Worm (Caenorhabditis elegans) whole organism, mixed stage, embryonic: ENCODE results near the gene cal-1.

ENCODE experiments used
- M03D4.4 ChIP-seq: sonication (generic microtip); optimal IDR thresholded peaks from 2 replicates; lab custom pipeline; 2017; ENCODE audit warnings: mild to moderate bottlenecking, missing genetic modification characterization, missing compliant biosample characterization
- blmp-1 ChIP-seq: fragments of 150-350 bp; optimal IDR thresholded peaks from 2 replicates; lab custom pipeline; 2014; ENCODE audit warnings: missing biosample characterization, missing genetic modification characterization
- ceh-39 ChIP-seq: fragments of 150-350 bp; optimal IDR thresholded peaks from 2 replicates; lab custom pipeline; 2014; ENCODE audit warnings: missing biosample characterization, missing genetic modification characterization
- ceh-43 ChIP-seq: fragments of 200-800 bp; sonication (Bioruptor generic); optimal IDR thresholded peaks from 2 replicates; lab custom pipeline; 2018; ENCODE audit warnings: mild to moderate bottlenecking, missing genetic modification characterization, moderate library complexity, missing compliant biosample characterization
- ceh-83 ChIP-seq: fragments of 200-800 bp; sonication (Bioruptor generic); optimal IDR thresholded peaks from 2 replicates; lab custom pipeline; 2018; ENCODE audit warnings: mild to moderate bottlenecking, missing genetic modification characterization, missing compliant biosample characterization
- ces-1 ChIP-seq: fragments of 150-350 bp; optimal IDR thresholded peaks from 2 replicates; lab custom pipeline; 2014; ENCODE audit warnings: missing biosample characterization, missing genetic modification reagents, missing genetic modification characterization
- cnd-1 ChIP-seq: fragments of 200-800 bp; sonication (Bioruptor generic); optimal IDR thresholded peaks from 2 replicates; lab custom pipeline; 2018; ENCODE audit warnings: mild to moderate bottlenecking, missing genetic modification characterization, missing compliant biosample characterization
- drap-1 ChIP-seq: fragments of 200-800 bp; sonication (Bioruptor generic); optimal IDR thresholded peaks from 3 replicates; lab custom pipeline; 2018; ENCODE audit warnings: mild to moderate bottlenecking, missing genetic modification characterization, missing compliant biosample characterization
- elt-1 ChIP-seq: sonication (generic microtip); optimal IDR thresholded peaks from 2 replicates; lab custom pipeline; 2017; ENCODE audit warnings: missing genetic modification characterization, mild to moderate bottlenecking, missing compliant biosample characterization, antibody characterized with exemption, moderate library complexity, borderline replicate concordance; ENCODE audit not compliant: insufficient read depth
- elt-3 ChIP-seq: fragments of 150-350 bp; optimal IDR thresholded peaks from 2 replicates; lab custom pipeline; 2014; ENCODE audit warnings: missing biosample characterization, missing genetic modification characterization
- flh-1 ChIP-seq: fragments of 200-800 bp; sonication (Bioruptor generic); optimal IDR thresholded peaks from 2 replicates; lab custom pipeline; 2018; ENCODE audit warnings: mild to moderate bottlenecking, missing genetic modification characterization, moderate library complexity, missing compliant biosample characterization
- ham-2 ChIP-seq: fragments of 200-800 bp; sonication (Bioruptor generic); optimal IDR thresholded peaks from 2 replicates; lab custom pipeline; 2018; ENCODE audit warnings: mild to moderate bottlenecking, missing genetic modification characterization, missing compliant biosample characterization
- hlh-1 ChIP-seq: fragments of 150-350 bp; optimal IDR thresholded peaks from 2 replicates; lab custom pipeline; 2014; ENCODE audit warnings: missing biosample characterization, missing genetic modification reagents, missing genetic modification characterization
- lin-13 ChIP-seq: fragments of 150-350 bp; optimal IDR thresholded peaks from 2 replicates; lab custom pipeline; 2014; ENCODE audit warnings: missing biosample characterization, missing genetic modification characterization
- lin-32 ChIP-seq: fragments of 200-800 bp; sonication (Bioruptor generic); optimal IDR thresholded peaks from 2 replicates; lab custom pipeline; 2018; ENCODE audit warnings: mild to moderate bottlenecking, missing genetic modification characterization, missing compliant biosample characterization
- mep-1 ChIP-seq: fragments of 150-350 bp; optimal IDR thresholded peaks from 2 replicates; lab custom pipeline; 2017; ENCODE audit warnings: missing biosample characterization, missing genetic modification reagents, missing genetic modification characterization, inconsistent platforms
- mls-2 ChIP-seq: sonication (generic microtip); optimal IDR thresholded peaks from 2 replicates; lab custom pipeline; 2016; ENCODE audit warnings: mild to moderate bottlenecking, missing genetic modification characterization, moderate library complexity, missing compliant biosample characterization
- nhr-2 ChIP-seq: fragments of 150-350 bp; optimal IDR thresholded peaks from 2 replicates; lab custom pipeline; 2014; ENCODE audit warnings: missing biosample characterization, missing genetic modification characterization
- nhr-28 ChIP-seq: fragments of 150-350 bp; optimal IDR thresholded peaks from 2 replicates; lab custom pipeline; 2014; ENCODE audit warnings: missing biosample characterization, missing genetic modification characterization
- nhr-76 ChIP-seq: sonication (generic microtip); optimal IDR thresholded peaks from 2 replicates; lab custom pipeline; 2017; ENCODE audit warnings: missing biosample characterization, missing genetic modification characterization
- pha-4 ChIP-seq: fragments of 150-350 bp; optimal IDR thresholded peaks from 2 replicates; lab custom pipeline; 2018; ENCODE audit warnings: missing biosample characterization, missing genetic modification reagents, missing genetic modification characterization
- sem-2 ChIP-seq: fragments of 200-800 bp; sonication (Bioruptor generic); optimal IDR thresholded peaks from 2 replicates; lab custom pipeline; 2018; ENCODE audit warnings: mild to moderate bottlenecking, missing genetic modification characterization, missing compliant biosample characterization
- snpc-4 ChIP-seq: fragments of 150-350 bp; optimal IDR thresholded peaks from 2 replicates; lab custom pipeline; 2014; ENCODE audit warnings: missing biosample characterization, missing genetic modification characterization
- sptf-1 ChIP-seq: sonication (generic microtip); optimal IDR thresholded peaks from 2 replicates; lab custom pipeline; 2017; ENCODE audit warnings: mild to moderate bottlenecking, missing genetic modification characterization, moderate library complexity, missing compliant biosample characterization
- tbx-8 ChIP-seq: fragments of 200-800 bp; sonication (Bioruptor generic); optimal IDR thresholded peaks from 2 replicates; lab custom pipeline; 2018; ENCODE audit warnings: mild to moderate bottlenecking, missing genetic modification characterization, moderate library complexity, missing compliant biosample characterization
- unc-120 ChIP-seq: sonication (generic microtip); optimal IDR thresholded peaks from 2 replicates; lab custom pipeline; 2017; ENCODE audit warnings: missing genetic modification characterization, missing compliant biosample characterization; ENCODE audit not compliant: poor library complexity, severe bottlenecking
- unc-39 ChIP-seq: fragments of 150-350 bp; optimal IDR thresholded peaks from 2 replicates; lab custom pipeline; 2014; ENCODE audit warnings: missing biosample characterization, missing genetic modification characterization
- unc-62 ChIP-seq: fragments of 150-350 bp; optimal IDR thresholded peaks from 2 replicates; lab custom pipeline; 2014; ENCODE audit warnings: missing biosample characterization, missing genetic modification reagents, missing genetic modification characterization
- zip-8 ChIP-seq: fragments of 150-350 bp; optimal IDR thresholded peaks from 2 replicates; lab custom pipeline; 2014; ENCODE audit warnings: missing biosample characterization, missing genetic modification characterization
- ztf-11 ChIP-seq: fragments of 150-350 bp; optimal IDR thresholded peaks from 2 replicates; lab custom pipeline; 2014; ENCODE audit warnings: missing biosample characterization, missing genetic modification characterization

Gene cal-1

ce11 chrV:12518770-12519169 lies 1.7 kb upstream of the cal-1 start:
- TF ChIP-seq lin-32 (GFP tag; lab: Kevin White, UChicago) (no peak), M03D4.4 (tag; lab: Kevin White, UChicago) (no peak), lin-13 (tag; lab: Kevin White, UChicago) (no peak), unc-120 (tag; lab: Kevin White, UChicago) (peak; percentile 84), elt-1 (tag; lab: Kevin White, UChicago) (no peak), hlh-1 (tag; lab: Kevin White, UChicago) (peak; percentile 93), elt-3 (tag; lab: Kevin White, UChicago) (no peak), mep-1 (tag; lab: Kevin White, UChicago) (no peak), mls-2 (tag; lab: Kevin White, UChicago) (no peak), blmp-1 (tag; lab: Kevin White, UChicago) (no peak), nhr-2 (no peak), flh-1 (GFP tag; lab: Kevin White, UChicago) (no peak), ceh-83 (no peak), drap-1 (GFP tag; lab: Kevin White, UChicago) (no peak), unc-62 (GFP tag; lab: Kevin White, UChicago) (peak; percentile 79), ztf-11 (tag; lab: Kevin White, UChicago) (no peak), cnd-1 (tag; lab: Kevin White, UChicago) (no peak), nhr-28 (tag; lab: Kevin White, UChicago) (no peak), sem-2 (GFP tag; lab: Kevin White, UChicago) (no peak)

- TF ChIP-seq zip-8 (tag; lab: Kevin White, UChicago) (no peak), hlh-1 (tag; lab: Kevin White, UChicago) (peak; percentile 47), unc-120 (tag; lab: Kevin White, UChicago) (peak; percentile 70), nhr-2 (no peak), pha-4 (no peak), unc-39 (tag; lab: Kevin White, UChicago) (no peak), elt-3 (tag; lab: Kevin White, UChicago) (no peak), lin-32 (GFP tag; lab: Kevin White, UChicago) (no peak), nhr-76 (no peak), blmp-1 (tag; lab: Kevin White, UChicago) (no peak), unc-62 (GFP tag; lab: Kevin White, UChicago) (peak; percentile 74), mep-1 (tag; lab: Kevin White, UChicago) (no peak), snpc-4 (tag; lab: Kevin White, UChicago) (no peak)
Measured at ce11 chrV:12517757-12518156, 709 bp upstream of the cal-1 start.

- TF ChIP-seq lin-13 (tag; lab: Kevin White, UChicago) (no peak), flh-1 (GFP tag; lab: Kevin White, UChicago) (no peak), sptf-1 (tag; lab: Kevin White, UChicago) (no peak), ham-2 (GFP tag; lab: Kevin White, UChicago) (no peak), ztf-11 (tag; lab: Kevin White, UChicago) (no peak), elt-1 (tag; lab: Kevin White, UChicago) (no peak), tbx-8 (GFP tag; lab: Kevin White, UChicago) (no peak), cnd-1 (tag; lab: Kevin White, UChicago) (no peak), sem-2 (GFP tag; lab: Kevin White, UChicago) (no peak), ceh-43 (GFP tag; lab: Kevin White, UChicago) (no peak), mls-2 (tag; lab: Kevin White, UChicago) (no peak), lin-32 (GFP tag; lab: Kevin White, UChicago) (no peak), blmp-1 (tag; lab: Kevin White, UChicago) (no peak), ceh-39 (no peak), ces-1 (no peak), M03D4.4 (tag; lab: Kevin White, UChicago) (no peak), zip-8 (tag; lab: Kevin White, UChicago) (no peak), nhr-76 (no peak), hlh-1 (tag; lab: Kevin White, UChicago) (no peak)
Measured at ce11 chrV:12513900-12514299, 3.1 kb downstream of the cal-1 start.

- TF ChIP-seq pha-4 = no peak
- TF ChIP-seq sem-2 (GFP tag; lab: Kevin White, UChicago) = no peak
Measured at ce11 chrV:12512773-12513172, 4.3 kb downstream of the cal-1 start, which contains the start of the genes T28H10.2 and lgmn-1. Gene T28H10.2 (minus strand): TSS chrV:12512949. Gene lgmn-1 (plus strand): TSS chrV:12513056.
